Fruit fly (Drosophila melanogaster): ENCODE results near the gene CG10098.

CG10098 gene

dm6 chr3R:7129280-7130069 is 5.1 kb downstream of the CG10098 start, which contains the start of gene CG31248:
Gene CG31248 (plus strand): TSS chr3R:7129320.
- TF ChIP-seq insv (optimal IDR thresholded peaks at IDR 0.05) (no peak), psq (optimal IDR thresholded peaks at IDR 0.05) (no peak)

- TF ChIP-seq ttk (optimal IDR thresholded peaks at IDR 0.05) = no peak
- TF ChIP-seq insv (optimal IDR thresholded peaks at IDR 0.05) = no peak
- TF ChIP-seq Myc (optimal IDR thresholded peaks at IDR 0.05) = no peak
- no peak for TF ChIP-seq Sin3A (optimal IDR thresholded peaks at IDR 0.05)
Observed at dm6 chr3R:7130827-7131226, 6.5 kb downstream of the CG10098 start.

- TF ChIP-seq Sin3A (optimal IDR thresholded peaks at IDR 0.05) (no peak), h (optimal IDR thresholded peaks at IDR 0.05) (no peak), Myc (optimal IDR thresholded peaks at IDR 0.05) (no peak), insv (optimal IDR thresholded peaks at IDR 0.05) (no peak), ttk (optimal IDR thresholded peaks at IDR 0.05) (no peak), psq (optimal IDR thresholded peaks at IDR 0.05) (no peak)
Observed at dm6 chr3R:7131260-7131659, 6.9 kb downstream of the CG10098 start, which contains the start of gene CG31493. Gene CG31493 (plus strand): TSS chr3R:7131560.

- no peak for TF ChIP-seq Sin3A (optimal IDR thresholded peaks at IDR 0.05)
- no peak for TF ChIP-seq insv (optimal IDR thresholded peaks at IDR 0.05)
- TF ChIP-seq ttk (optimal IDR thresholded peaks at IDR 0.05) = no peak
- TF ChIP-seq h (optimal IDR thresholded peaks at IDR 0.05) = no peak
- TF ChIP-seq Myc (optimal IDR thresholded peaks at IDR 0.05) = no peak
- TF ChIP-seq psq (optimal IDR thresholded peaks at IDR 0.05) = no peak
Observed at dm6 chr3R:7134715-7135505, 10.6 kb downstream of the CG10098 start.

- TF ChIP-seq ttk (optimal IDR thresholded peaks at IDR 0.05) (no peak), Myc (optimal IDR thresholded peaks at IDR 0.05) (no peak), insv (optimal IDR thresholded peaks at IDR 0.05) (no peak), Sin3A (optimal IDR thresholded peaks at IDR 0.05) (no peak), h (optimal IDR thresholded peaks at IDR 0.05) (no peak), psq (optimal IDR thresholded peaks at IDR 0.05) (no peak)
Observed at dm6 chr3R:7135881-7136280, 11.5 kb downstream of the CG10098 start, which contains the start of gene Fer1. Gene Fer1 (plus strand): TSS chr3R:7136206.

dm6 chr3R:7137207-7137606 is 12.9 kb downstream of the CG10098 start:
- TF ChIP-seq psq (optimal IDR thresholded peaks at IDR 0.05) (no peak), insv (optimal IDR thresholded peaks at IDR 0.05) (no peak), Sin3A (optimal IDR thresholded peaks at IDR 0.05) (no peak), Myc (optimal IDR thresholded peaks at IDR 0.05) (no peak), ttk (optimal IDR thresholded peaks at IDR 0.05) (no peak), h (optimal IDR thresholded peaks at IDR 0.05) (no peak)

dm6 chr3R:7138058-7138457 is 13.7 kb downstream of the CG10098 start:
- TF ChIP-seq ttk (optimal IDR thresholded peaks at IDR 0.05) (no peak), insv (optimal IDR thresholded peaks at IDR 0.05) (no peak), h (optimal IDR thresholded peaks at IDR 0.05) (no peak), psq (optimal IDR thresholded peaks at IDR 0.05) (no peak), Sin3A (optimal IDR thresholded peaks at IDR 0.05) (no peak), Myc (optimal IDR thresholded peaks at IDR 0.05) (no peak)

dm6 chr3R:7139188-7140038 is 15.1 kb downstream of the CG10098 start:
- TF ChIP-seq insv (optimal IDR thresholded peaks at IDR 0.05) (no peak), h (optimal IDR thresholded peaks at IDR 0.05) (no peak), ttk (optimal IDR thresholded peaks at IDR 0.05) (no peak), Myc (optimal IDR thresholded peaks at IDR 0.05) (no peak), Sin3A (optimal IDR thresholded peaks at IDR 0.05) (no peak), psq (optimal IDR thresholded peaks at IDR 0.05) (no peak)

- TF ChIP-seq psq (optimal IDR thresholded peaks at IDR 0.05) = no peak
- TF ChIP-seq h (optimal IDR thresholded peaks at IDR 0.05) = no peak
Observed at dm6 chr3R:7142580-7142979, 18.2 kb downstream of the CG10098 start.

dm6 chr3R:7144245-7144904 is 20.0 kb downstream of the CG10098 start, which contains the start of the genes CG14610 and CG2656:
Gene CG14610 (minus strand): TSS chr3R:7144295.
Gene CG2656 (plus strand): TSS chr3R:7144724.
- no peak for TF ChIP-seq psq (optimal IDR thresholded peaks at IDR 0.05)

dm6 chr3R:7150544-7151406 is 26.4 kb downstream of the CG10098 start, which contains the start of the genes gfzf and Sas-4:
Gene gfzf (minus strand): TSS chr3R:7150968.
Gene Sas-4 (plus strand): TSS chr3R:7151367.
- TF ChIP-seq Myc (optimal IDR thresholded peaks at IDR 0.05) (no peak), psq (optimal IDR thresholded peaks at IDR 0.05) (no peak), Sin3A (optimal IDR thresholded peaks at IDR 0.05) (no peak), h (optimal IDR thresholded peaks at IDR 0.05) (no peak), ttk (optimal IDR thresholded peaks at IDR 0.05) (no peak), insv (optimal IDR thresholded peaks at IDR 0.05) (no peak)

Measured in Kc167 (cell line).